Worm (Caenorhabditis elegans) whole organism, L2 larva: ENCODE measurements around the gene T14B1.1.
A peak's percentile ranks its signal among the peaks of the same experiment; 100 is the strongest.

Experiments
- ZK546.5 ChIP-seq: sonication (generic microtip); optimal IDR thresholded peaks from 2 replicates; lab custom pipeline; 2017; ENCODE audit warnings: missing biosample characterization, missing genetic modification characterization
- alr-1 ChIP-seq: fragments of 150-350 bp; optimal IDR thresholded peaks from 2 replicates; lab custom pipeline; 2014; ENCODE audit warnings: missing biosample characterization, missing genetic modification characterization
- ceh-82 ChIP-seq: fragments of 150-350 bp; optimal IDR thresholded peaks from 2 replicates; lab custom pipeline; 2014; ENCODE audit warnings: missing biosample characterization, missing genetic modification characterization
- egl-27 ChIP-seq: sonication (generic microtip); optimal IDR thresholded peaks from 3 replicates; lab custom pipeline; 2017; ENCODE audit warnings: missing biosample characterization, missing genetic modification reagents, missing genetic modification characterization
- mab-5 ChIP-seq: fragments of 150-350 bp; optimal IDR thresholded peaks from 2 replicates; lab custom pipeline; 2014; ENCODE audit warnings: missing biosample characterization, missing genetic modification characterization
- nhr-11 ChIP-seq: fragments of 150-350 bp; optimal IDR thresholded peaks from 2 replicates; lab custom pipeline; 2014; ENCODE audit warnings: missing biosample characterization, missing genetic modification characterization
- nhr-237 ChIP-seq: fragments of 150-350 bp; optimal IDR thresholded peaks from 2 replicates; lab custom pipeline; 2014; ENCODE audit warnings: missing biosample characterization, missing genetic modification characterization
- unc-39 ChIP-seq: fragments of 150-350 bp; optimal IDR thresholded peaks from 2 replicates; lab custom pipeline; 2014; ENCODE audit warnings: missing biosample characterization, missing genetic modification characterization
- unc-62 ChIP-seq: fragments of 150-350 bp; optimal IDR thresholded peaks from 2 replicates; lab custom pipeline; 2014; ENCODE audit warnings: missing biosample characterization, missing genetic modification reagents, missing genetic modification characterization
- ztf-11 ChIP-seq: sonication (generic microtip); optimal IDR thresholded peaks from 2 replicates; lab custom pipeline; 2017; ENCODE audit warnings: missing biosample characterization, missing genetic modification characterization

DNA sequence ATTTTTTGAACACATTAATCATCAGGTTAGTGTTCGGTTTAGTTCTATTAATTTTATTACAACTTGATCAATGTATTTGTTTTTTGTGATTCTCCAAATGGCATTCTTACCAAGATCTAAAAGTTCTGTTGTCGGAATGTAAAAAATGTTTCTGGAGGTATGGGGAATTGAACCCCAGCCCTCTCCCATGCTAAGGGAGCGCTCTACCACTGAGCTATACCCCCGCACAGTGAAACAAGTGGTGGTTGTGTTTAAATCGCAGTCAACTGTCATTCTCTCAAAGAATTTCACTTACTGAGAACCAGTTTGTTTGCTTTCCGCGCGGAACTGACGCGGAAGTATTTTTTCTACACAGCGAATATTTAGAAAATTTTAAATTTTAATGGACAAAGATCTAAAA is 30.8 kb downstream of the T14B1.1 start:
- TF ChIP-seq nhr-11 (tag; lab: Kevin White, UChicago) = peak; percentile 44
- no peak for TF ChIP-seq unc-39 (tag; lab: Kevin White, UChicago)
- no peak for TF ChIP-seq unc-62 (GFP tag; lab: Kevin White, UChicago)
- TF ChIP-seq ceh-82 (tag; lab: Kevin White, UChicago) = no peak
- TF ChIP-seq ZK546.5 (tag; lab: Kevin White, UChicago) = no peak
- no peak for TF ChIP-seq alr-1 (tag; lab: Kevin White, UChicago)
- TF ChIP-seq ztf-11 (tag; lab: Kevin White, UChicago) = no peak
- no peak for TF ChIP-seq nhr-237 (tag; lab: Kevin White, UChicago)
- no peak for TF ChIP-seq egl-27 (tag; lab: Kevin White, UChicago)
- no peak for TF ChIP-seq mab-5 (tag; lab: Kevin White, UChicago)
